Fruit fly (Drosophila melanogaster): ENCODE measurements around the gene Cpr64Aa.
A peak's percentile ranks its signal among the peaks of the same experiment; 100 is the strongest.

Cpr64Aa gene

DNA sequence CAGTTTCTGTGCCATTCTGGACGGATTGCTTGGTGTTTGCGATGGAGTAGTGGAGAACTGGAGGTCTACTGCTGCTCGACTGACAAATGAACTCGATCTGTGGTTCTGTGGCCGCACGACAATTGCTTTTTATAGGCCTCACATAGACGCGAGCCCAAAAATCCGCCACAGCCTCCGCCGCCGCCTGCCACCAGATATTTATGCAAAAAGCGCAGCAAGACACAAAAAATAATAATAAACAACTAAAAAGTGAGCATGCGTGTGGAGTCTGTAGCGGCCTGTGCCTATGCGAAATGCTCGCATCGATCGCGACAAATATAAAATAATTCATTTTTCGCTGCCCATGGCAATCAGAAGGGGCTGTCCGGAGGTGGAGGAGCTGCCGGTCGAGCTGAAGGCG, at the start of gene Cpr64Aa:
TSS of gene Cpr64Aa (minus strand) at position 101 of the 400 bp plus-strand sequence.
- TF ChIP-seq fd96Ca (GFP tag; IDR thresholded peaks at IDR 0.05): no peak
- no peak for TF ChIP-seq CG17806 (tag; optimal IDR thresholded peaks at IDR 0.05)

dm6 chr3L:4254301-4254834, 45.4 kb upstream of the Cpr64Aa start, which contains the start of the genes ago and CG1265:
ago (minus strand) TSS chr3L:4254306.
CG1265 (plus strand) TSS chr3L:4254776.
- TF ChIP-seq CG8159 (tag; optimal IDR thresholded peaks at IDR 0.05): peak; percentile 39
- TF ChIP-seq Pif1B (GFP tag; optimal IDR thresholded peaks at IDR 0.05): no peak
- TF ChIP-seq gl (tag; optimal IDR thresholded peaks at IDR 0.05): no peak
- TF ChIP-seq rn (GFP tag; IDR thresholded peaks at IDR 0.05): no peak
- peak; percentile 20 for TF ChIP-seq CG17806 (tag; optimal IDR thresholded peaks at IDR 0.05)
- TF ChIP-seq fd96Ca (GFP tag; IDR thresholded peaks at IDR 0.05): no peak
- TF ChIP-seq Ets98B (GFP tag; IDR thresholded peaks at IDR 0.05): 0 out of 2 replicates have a peak, but pooled peaks have one; percentile 1
- no peak for TF ChIP-seq CG8301 (tag; optimal IDR thresholded peaks at IDR 0.05)
- TF ChIP-seq CG14655 (GFP tag; optimal IDR thresholded peaks at IDR 0.05): no peak
- no peak for TF ChIP-seq Pif1A (GFP tag; optimal IDR thresholded peaks at IDR 0.05)
- TF ChIP-seq CG12605 (GFP tag; IDR thresholded peaks at IDR 0.05): no peak
- TF ChIP-seq CG13204 (GFP tag; optimal IDR thresholded peaks at IDR 0.05): no peak
- TF ChIP-seq CG4496 (GFP tag; IDR thresholded peaks at IDR 0.05): peak; percentile 20; the same call in 2 of the 3 replicates
- peak; percentile 37 for TF ChIP-seq Snoo (tag; optimal IDR thresholded peaks at IDR 0.05)
- peak; percentile 44 for TF ChIP-seq CG15710 (tag; optimal IDR thresholded peaks at IDR 0.05)
- no peak for TF ChIP-seq CG34367 (tag; optimal IDR thresholded peaks at IDR 0.05)
- TF ChIP-seq D1 (tag; optimal IDR thresholded peaks at IDR 0.05): no peak
- TF ChIP-seq EcR (GFP tag; optimal IDR thresholded peaks at IDR 0.05): no peak
- TF ChIP-seq CG10348 (GFP tag; IDR thresholded peaks at IDR 0.05): no peak
- TF ChIP-seq CG32121 (GFP tag; IDR thresholded peaks at IDR 0.05): no peak
- TF ChIP-seq CG9948 (tag; optimal IDR thresholded peaks at IDR 0.05): peak; percentile 6

- TF ChIP-seq Ets98B (GFP tag; IDR thresholded peaks at IDR 0.05) (peak; percentile 6; the same call in 1 of the 2 replicates), CG15710 (tag; optimal IDR thresholded peaks at IDR 0.05) (no peak), Pif1B (GFP tag; optimal IDR thresholded peaks at IDR 0.05) (no peak), CG34367 (tag; optimal IDR thresholded peaks at IDR 0.05) (no peak), CG32121 (GFP tag; IDR thresholded peaks at IDR 0.05) (no peak), Snoo (tag; optimal IDR thresholded peaks at IDR 0.05) (no peak), CG17806 (tag; optimal IDR thresholded peaks at IDR 0.05) (no peak), fd96Ca (GFP tag; IDR thresholded peaks at IDR 0.05) (0 out of 3 replicates have a peak, but pooled peaks have one; percentile 10), CG9948 (tag; optimal IDR thresholded peaks at IDR 0.05) (no peak), CG8159 (tag; optimal IDR thresholded peaks at IDR 0.05) (no peak), CG8301 (tag; optimal IDR thresholded peaks at IDR 0.05) (no peak), CG10348 (GFP tag; IDR thresholded peaks at IDR 0.05) (no peak), D1 (tag; optimal IDR thresholded peaks at IDR 0.05) (no peak), CG14655 (GFP tag; optimal IDR thresholded peaks at IDR 0.05) (no peak), gl (tag; optimal IDR thresholded peaks at IDR 0.05) (no peak), Pif1A (GFP tag; optimal IDR thresholded peaks at IDR 0.05) (no peak), CG4496 (GFP tag; IDR thresholded peaks at IDR 0.05) (no peak)
These were observed 44.8 kb upstream of the Cpr64Aa start for dm6 chr3L:4253611-4254300.

- TF ChIP-seq CG34367 (tag; optimal IDR thresholded peaks at IDR 0.05): peak; percentile 8
- TF ChIP-seq D1 (tag; optimal IDR thresholded peaks at IDR 0.05): no peak
- peak; percentile 27 for TF ChIP-seq CG9948 (tag; optimal IDR thresholded peaks at IDR 0.05)
- TF ChIP-seq CG17806 (tag; optimal IDR thresholded peaks at IDR 0.05): peak; percentile 30
- peak; percentile 40; the same call in 1 of the 3 replicates for TF ChIP-seq CG4496 (GFP tag; IDR thresholded peaks at IDR 0.05)
- peak; percentile 29; the same call in 1 of the 3 replicates for TF ChIP-seq fd96Ca (GFP tag; IDR thresholded peaks at IDR 0.05)
- TF ChIP-seq rn (GFP tag; IDR thresholded peaks at IDR 0.05): no peak
- peak; percentile 70 for TF ChIP-seq EcR (GFP tag; optimal IDR thresholded peaks at IDR 0.05)
These were observed 44.1 kb upstream of the Cpr64Aa start for dm6 chr3L:4252862-4253610.

dm6 chr3L:4252121-4252861, 43.3 kb upstream of the Cpr64Aa start:
- TF ChIP-seq CG17806 (tag; optimal IDR thresholded peaks at IDR 0.05) (no peak), gl (tag; optimal IDR thresholded peaks at IDR 0.05) (peak; percentile 70), CG4496 (GFP tag; IDR thresholded peaks at IDR 0.05) (0 out of 3 replicates have a peak, but pooled peaks have one; percentile 28), CG10348 (GFP tag; IDR thresholded peaks at IDR 0.05) (no peak), rn (GFP tag; IDR thresholded peaks at IDR 0.05) (no peak), CG14655 (GFP tag; optimal IDR thresholded peaks at IDR 0.05) (no peak), EcR (GFP tag; optimal IDR thresholded peaks at IDR 0.05) (peak; percentile 69)
